Worm (Caenorhabditis elegans) whole organism, early embryonic: ENCODE measurements around the gene R02F11.1.

Experiments
- B0310.2 ChIP-seq: sonication (generic microtip); optimal IDR thresholded peaks from 2 replicates; lab custom pipeline; 2016; ENCODE audit warnings: mild to moderate bottlenecking, missing genetic modification characterization, missing compliant biosample characterization
- F13C5.2 ChIP-seq: sonication (generic microtip); optimal IDR thresholded peaks from 2 replicates; lab custom pipeline; 2017; ENCODE audit warnings: mild to moderate bottlenecking, missing genetic modification characterization, inconsistent platforms, missing compliant biosample characterization
- aly-1 ChIP-seq: sonication (generic microtip); optimal IDR thresholded peaks from 2 replicates; lab custom pipeline; 2016; ENCODE audit warnings: missing genetic modification characterization, missing compliant biosample characterization
- ama-1 ChIP-seq: fragments of 150-350 bp; optimal IDR thresholded peaks from 2 replicates; lab custom pipeline; 2014
- ceh-13 ChIP-seq: fragments of 200-800 bp; sonication (Bioruptor generic); optimal IDR thresholded peaks from 2 replicates; lab custom pipeline; 2018; ENCODE audit warnings: mild to moderate bottlenecking, missing genetic modification characterization, missing compliant biosample characterization
- ceh-36 ChIP-seq: sonication (generic microtip); optimal IDR thresholded peaks from 2 replicates; lab custom pipeline; 2016; ENCODE audit warnings: missing genetic modification characterization, inconsistent platforms, missing compliant biosample characterization
- ets-7 ChIP-seq: sonication (generic microtip); optimal IDR thresholded peaks from 2 replicates; lab custom pipeline; 2016; ENCODE audit warnings: missing genotype, missing genetic modification characterization, missing compliant biosample characterization
- flt-1 ChIP-seq: fragments of 200-800 bp; sonication (Bioruptor generic); IDR thresholded peaks from 2 replicates; pipeline ENCODE4 v1.3.6; 2022; ENCODE audit warnings: missing genetic modification characterization, missing compliant biosample characterization
- hmbx-1 ChIP-seq: sonication (generic microtip); optimal IDR thresholded peaks from 2 replicates; lab custom pipeline; 2016; ENCODE audit warnings: mild to moderate bottlenecking, missing genetic modification characterization, missing compliant biosample characterization
- hmg-4 ChIP-seq: fragments of 200-800 bp; sonication (Bioruptor generic); optimal IDR thresholded peaks from 2 replicates; lab custom pipeline; 2018; ENCODE audit warnings: mild to moderate bottlenecking, missing genetic modification characterization, missing compliant biosample characterization
- hnd-1 ChIP-seq: sonication (generic microtip); optimal IDR thresholded peaks from 2 replicates; lab custom pipeline; 2016; ENCODE audit warnings: missing genetic modification characterization, missing compliant biosample characterization
- pes-1 ChIP-seq: fragments of 200-800 bp; sonication (Bioruptor generic); IDR thresholded peaks from 2 replicates; pipeline ENCODE4 v1.3.6; 2022; ENCODE audit warnings: missing genetic modification reagents, missing genetic modification characterization, missing compliant biosample characterization
- scrt-1 ChIP-seq: fragments of 200-800 bp; sonication (Bioruptor generic); IDR thresholded peaks from 2 replicates; pipeline ENCODE4 v1.3.6; 2022; ENCODE audit warnings: missing genetic modification characterization, missing compliant biosample characterization
- sea-1 ChIP-seq: fragments of 200-800 bp; sonication (Bioruptor generic); conservative IDR thresholded peaks from 2 replicates; pipeline ENCODE4 v1.3.6; 2022; ENCODE audit warnings: missing genetic modification characterization, missing compliant biosample characterization
- tbx-11 ChIP-seq: fragments of 200-800 bp; sonication (Bioruptor generic); IDR thresholded peaks from 2 replicates; pipeline ENCODE4 v1.3.6; 2022; ENCODE audit warnings: missing genetic modification characterization, missing compliant biosample characterization
- tbx-37 ChIP-seq: fragments of 200-800 bp; sonication (Bioruptor generic); conservative IDR thresholded peaks from 2 replicates; pipeline ENCODE4 v1.3.6; 2022; ENCODE audit warnings: missing genetic modification reagents, missing genetic modification characterization, missing compliant biosample characterization
- tra-4 ChIP-seq: sonication (generic microtip); optimal IDR thresholded peaks from 2 replicates; lab custom pipeline; 2017; ENCODE audit warnings: missing genetic modification characterization, missing compliant biosample characterization

The R02F11.1 gene

ce11 chrV:4806859-4807258, 6.0 kb downstream of the R02F11.1 start:
- TF ChIP-seq tbx-11 (GFP tag; lab: Robert Waterston, UW) (no peak), tbx-37 (GFP tag; lab: Robert Waterston, UW) (no peak), aly-1 (tag; lab: Kevin White, UChicago) (no peak), pes-1 (no peak), flt-1 (GFP tag; lab: Robert Waterston, UW) (no peak), ama-1 (no peak), scrt-1 (GFP tag; lab: Robert Waterston, UW) (no peak), B0310.2 (no peak), hmg-4 (no peak), ets-7 (tag; lab: Kevin White, UChicago) (no peak), ceh-36 (tag; lab: Kevin White, UChicago) (no peak), F13C5.2 (no peak), tra-4 (tag; lab: Kevin White, UChicago) (no peak), ceh-13 (GFP tag; lab: Kevin White, UChicago) (no peak), sea-1 (GFP tag; lab: Robert Waterston, UW) (no peak), hmbx-1 (tag; lab: Kevin White, UChicago) (no peak), hnd-1 (tag; lab: Kevin White, UChicago) (no peak)

- peak; percentile 54 for TF ChIP-seq hmg-4
- TF ChIP-seq tbx-11 (GFP tag; lab: Robert Waterston, UW) = no peak
- TF ChIP-seq ceh-36 (tag; lab: Kevin White, UChicago) = no peak
- no peak for TF ChIP-seq pes-1
- TF ChIP-seq B0310.2 = no peak
- no peak for TF ChIP-seq aly-1 (tag; lab: Kevin White, UChicago)
- TF ChIP-seq hnd-1 (tag; lab: Kevin White, UChicago) = no peak
These were observed 9.8 kb downstream of the R02F11.1 start for ce11 chrV:4810653-4811052.

- TF ChIP-seq pes-1 (no peak), scrt-1 (GFP tag; lab: Robert Waterston, UW) (no peak), tbx-37 (GFP tag; lab: Robert Waterston, UW) (no peak), tra-4 (tag; lab: Kevin White, UChicago) (no peak)
These were observed 12.9 kb downstream of the R02F11.1 start for ce11 chrV:4813825-4814224.

- TF ChIP-seq ceh-13 (GFP tag; lab: Kevin White, UChicago) = no peak
These were observed 17.7 kb downstream of the R02F11.1 start, which contains the start of gene ccep-97 for ce11 chrV:4818563-4818962. Gene ccep-97 (minus strand): TSS chrV:4818663.

- TF ChIP-seq scrt-1 (GFP tag; lab: Robert Waterston, UW) (no peak), ets-7 (tag; lab: Kevin White, UChicago) (no peak), ceh-36 (tag; lab: Kevin White, UChicago) (no peak), B0310.2 (no peak), pes-1 (no peak), tra-4 (tag; lab: Kevin White, UChicago) (no peak), sea-1 (GFP tag; lab: Robert Waterston, UW) (no peak), ceh-13 (GFP tag; lab: Kevin White, UChicago) (no peak), hnd-1 (tag; lab: Kevin White, UChicago) (no peak), hmg-4 (no peak), flt-1 (GFP tag; lab: Robert Waterston, UW) (no peak)
These were observed 19.7 kb downstream of the R02F11.1 start for ce11 chrV:4820601-4821000.

- no peak for TF ChIP-seq hnd-1 (tag; lab: Kevin White, UChicago)
- TF ChIP-seq ama-1 = no peak
- no peak for TF ChIP-seq tbx-11 (GFP tag; lab: Robert Waterston, UW)
- TF ChIP-seq sea-1 (GFP tag; lab: Robert Waterston, UW) = no peak
- no peak for TF ChIP-seq pes-1
- TF ChIP-seq F13C5.2 = no peak
- TF ChIP-seq hmbx-1 (tag; lab: Kevin White, UChicago) = no peak
- TF ChIP-seq tra-4 (tag; lab: Kevin White, UChicago) = no peak
- no peak for TF ChIP-seq aly-1 (tag; lab: Kevin White, UChicago)
- TF ChIP-seq B0310.2 = no peak
These were observed 22.4 kb downstream of the R02F11.1 start, which contains the start of gene adss-1 for ce11 chrV:4823323-4823682. Gene adss-1 (minus strand): TSS chrV:4823423.

- TF ChIP-seq ama-1 (peak; percentile 27), hmg-4 (no peak)
These were observed 22.9 kb downstream of the R02F11.1 start for ce11 chrV:4823683-4824391.

ce11 chrV:4826710-4827380, 26.0 kb downstream of the R02F11.1 start, which contains the start of the genes hsp-6 and C37H5.5:
Gene hsp-6 (minus strand): TSS chrV:4826760.
Gene C37H5.5 (plus strand): TSS chrV:4827360.
- TF ChIP-seq flt-1 (GFP tag; lab: Robert Waterston, UW) (0 out of 2 replicates have a peak, but pooled peaks have one; percentile 7), tbx-37 (GFP tag; lab: Robert Waterston, UW) (no peak; the same call in 1 of the 2 replicates), pes-1 (peak; percentile 63; the same call in 1 of the 2 replicates), F13C5.2 (peak; percentile 57), hmg-4 (peak; percentile 25)
